Worm (Caenorhabditis elegans) whole organism, midembryonic: ENCODE results near the gene lgc-56.
A peak's percentile ranks its signal among the peaks of the same experiment; 100 is the strongest.

Source experiments
- T22C8.4 ChIP-seq: fragments of 200-800 bp; sonication (Bioruptor generic); IDR thresholded peaks from 2 replicates; pipeline ENCODE4 v1.3.6; 2022; ENCODE audit warnings: missing genetic modification characterization, missing compliant biosample characterization
- cog-1 ChIP-seq: sonication (generic microtip); optimal IDR thresholded peaks from 2 replicates; lab custom pipeline; 2016; ENCODE audit warnings: missing genetic modification characterization, missing compliant biosample characterization
- flt-1 ChIP-seq: fragments of 200-800 bp; sonication (Bioruptor generic); IDR thresholded peaks from 2 replicates; pipeline ENCODE4 v1.3.6; 2022; ENCODE audit warnings: missing genetic modification characterization, missing compliant biosample characterization
- klf-2 ChIP-seq: fragments of 200-800 bp; sonication (Bioruptor generic); conservative IDR thresholded peaks from 2 replicates; pipeline ENCODE4 v1.3.6; 2022; ENCODE audit warnings: missing genetic modification reagents, missing genetic modification characterization, missing compliant biosample characterization
- med-1 ChIP-seq: sonication (generic microtip); optimal IDR thresholded peaks from 2 replicates; lab custom pipeline; 2017; ENCODE audit warnings: missing genetic modification characterization, mild to moderate bottlenecking, missing compliant biosample characterization, antibody characterized with exemption, missing genetic modification reagents; ENCODE audit not compliant: insufficient read depth
- ref-1 ChIP-seq: fragments of 200-800 bp; sonication (Bioruptor generic); conservative IDR thresholded peaks from 2 replicates; pipeline ENCODE4 v1.3.6; 2022; ENCODE audit warnings: missing genetic modification reagents, missing genetic modification characterization, missing compliant biosample characterization
- tab-1 ChIP-seq: fragments of 200-800 bp; sonication (Bioruptor generic); IDR thresholded peaks from 2 replicates; pipeline ENCODE4 v1.3.6; 2022; ENCODE audit warnings: missing genetic modification characterization, missing compliant biosample characterization
- ztf-23 ChIP-seq: fragments of 200-800 bp; sonication (Bioruptor generic); IDR thresholded peaks from 2 replicates; pipeline ENCODE4 v1.3.6; 2022; ENCODE audit warnings: missing genetic modification reagents, missing genetic modification characterization, missing compliant biosample characterization
- ztf-29 ChIP-seq: fragments of 200-800 bp; sonication (Bioruptor generic); IDR thresholded peaks from 2 replicates; pipeline ENCODE4 v1.3.6; 2022; ENCODE audit warnings: missing genetic modification reagents, missing genetic modification characterization, missing compliant biosample characterization

The lgc-56 gene

DNA sequence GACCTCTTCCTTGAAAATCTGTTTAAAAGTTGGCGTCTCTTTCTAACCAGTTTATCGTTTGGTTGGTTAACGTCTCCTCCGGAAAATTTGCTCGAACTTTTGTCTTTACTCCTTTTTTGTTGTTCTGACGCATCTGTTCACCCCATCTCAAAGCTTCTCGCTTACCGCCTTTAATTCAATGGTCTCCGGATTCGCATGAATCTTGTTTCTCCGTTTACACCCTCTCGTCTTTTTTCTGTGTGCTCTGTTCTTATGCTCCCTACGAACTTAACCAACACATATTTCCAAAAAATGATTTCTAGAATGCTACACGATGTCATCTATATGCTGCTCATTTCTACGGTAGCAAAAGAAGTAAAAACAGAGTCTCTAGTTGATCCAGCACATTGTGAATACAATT lies at the start of gene lgc-56:
Gene lgc-56 (plus strand): TSS at position 301 of the 400 bp plus-strand sequence.
- no peak for TF ChIP-seq T22C8.4 (GFP tag; lab: Robert Waterston, UW)
- no peak for TF ChIP-seq ztf-29 (GFP tag; lab: Robert Waterston, UW)
- no peak for TF ChIP-seq flt-1 (GFP tag; lab: Robert Waterston, UW)
- no peak for TF ChIP-seq ref-1 (GFP tag; lab: Robert Waterston, UW)
- TF ChIP-seq med-1: no peak
- no peak for TF ChIP-seq ztf-23 (GFP tag; lab: Robert Waterston, UW)
- TF ChIP-seq tab-1 (GFP tag; lab: Robert Waterston, UW): no peak
- TF ChIP-seq klf-2: no peak
- TF ChIP-seq cog-1 (tag; lab: Kevin White, UChicago): no peak

DNA sequence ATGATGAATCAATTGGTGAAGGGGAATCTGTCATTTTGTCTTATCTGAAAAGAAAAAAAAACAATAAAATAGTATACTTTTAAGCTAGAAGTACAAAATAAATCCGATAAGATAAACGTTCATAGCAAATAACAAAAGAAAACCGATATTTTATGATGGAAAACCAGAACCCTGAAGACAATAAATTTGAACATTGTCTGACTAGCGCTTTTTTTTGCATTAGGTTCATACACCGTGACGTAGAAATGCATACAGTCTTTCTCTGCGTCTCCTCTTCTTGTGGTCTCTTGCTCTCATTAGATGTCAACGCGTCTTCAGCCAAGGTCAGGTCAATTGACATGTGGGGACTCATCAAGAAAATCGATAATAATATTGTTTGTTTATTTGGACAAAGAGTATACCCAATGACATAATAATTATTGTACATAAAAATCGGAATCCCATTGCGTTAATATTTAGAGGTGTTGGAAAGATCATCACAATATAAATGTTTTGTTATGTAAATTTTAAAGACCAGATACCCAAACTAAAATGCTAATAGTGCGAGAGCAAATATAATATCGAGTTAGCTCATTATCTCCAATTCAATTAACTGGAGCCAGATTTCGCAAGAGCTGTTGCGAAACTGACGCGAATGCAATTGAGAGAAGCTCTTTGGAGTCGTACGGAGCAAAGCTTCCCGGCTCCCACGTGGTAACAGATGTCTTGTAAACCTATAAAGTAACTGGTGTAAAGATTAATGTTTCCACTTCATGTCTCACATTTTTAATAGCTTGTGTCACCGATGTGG lies 48.9 kb upstream of the lgc-56 start, which contains the start of gene dsh-2:
Gene dsh-2 (minus strand): TSS at position 51 of the 790 bp plus-strand sequence.
- TF ChIP-seq T22C8.4 (GFP tag; lab: Robert Waterston, UW) (peak; percentile 63; the same call in 1 of the 2 replicates), klf-2 (no peak)

DNA sequence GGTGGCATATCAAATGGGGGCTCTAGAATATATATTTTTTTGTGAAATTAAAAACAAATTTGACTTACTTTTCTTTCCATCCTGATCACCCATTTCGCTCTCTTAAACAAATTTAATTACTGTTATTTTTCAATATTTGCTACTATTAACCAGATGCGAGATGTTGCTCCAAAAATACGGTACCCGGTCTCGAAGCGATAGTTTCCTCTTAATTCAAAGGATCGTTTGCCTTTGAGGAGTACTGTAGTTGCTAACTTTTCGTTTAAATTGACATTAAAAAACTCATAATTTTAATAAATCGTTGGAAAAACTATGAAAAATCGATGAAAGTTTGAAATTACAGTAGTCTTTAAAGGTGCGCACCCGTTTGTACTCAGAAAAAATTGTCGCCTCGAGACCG lies 46.8 kb upstream of the lgc-56 start, which contains the start of gene C04G6.4:
Gene C04G6.4 (minus strand): TSS at position 101 of the 400 bp plus-strand sequence.
- TF ChIP-seq tab-1 (GFP tag; lab: Robert Waterston, UW): no peak
- TF ChIP-seq ref-1 (GFP tag; lab: Robert Waterston, UW): no peak
- TF ChIP-seq ztf-29 (GFP tag; lab: Robert Waterston, UW): no peak
- TF ChIP-seq med-1: no peak
- no peak for TF ChIP-seq ztf-23 (GFP tag; lab: Robert Waterston, UW)
- TF ChIP-seq flt-1 (GFP tag; lab: Robert Waterston, UW): no peak
- TF ChIP-seq klf-2: no peak
- TF ChIP-seq T22C8.4 (GFP tag; lab: Robert Waterston, UW): no peak
- TF ChIP-seq cog-1 (tag; lab: Kevin White, UChicago): no peak

ce11 chrII:5084225-5084624 lies 46.0 kb upstream of the lgc-56 start:
- no peak for TF ChIP-seq T22C8.4 (GFP tag; lab: Robert Waterston, UW)
- no peak for TF ChIP-seq flt-1 (GFP tag; lab: Robert Waterston, UW)
- TF ChIP-seq cog-1 (tag; lab: Kevin White, UChicago): no peak
- TF ChIP-seq ztf-23 (GFP tag; lab: Robert Waterston, UW): no peak
- no peak for TF ChIP-seq ref-1 (GFP tag; lab: Robert Waterston, UW)
- no peak for TF ChIP-seq klf-2
- no peak for TF ChIP-seq ztf-29 (GFP tag; lab: Robert Waterston, UW)
- TF ChIP-seq med-1: no peak
- no peak for TF ChIP-seq tab-1 (GFP tag; lab: Robert Waterston, UW)

ce11 chrII:5085450-5085849 lies 44.7 kb upstream of the lgc-56 start, which contains the start of gene txt-9:
Gene txt-9, plus strand, starts transcription at chrII:5085785.
- no peak for TF ChIP-seq ztf-23 (GFP tag; lab: Robert Waterston, UW)

- TF ChIP-seq ref-1 (GFP tag; lab: Robert Waterston, UW) (no peak), cog-1 (tag; lab: Kevin White, UChicago) (no peak), flt-1 (GFP tag; lab: Robert Waterston, UW) (no peak), med-1 (no peak), ztf-29 (GFP tag; lab: Robert Waterston, UW) (no peak), ztf-23 (GFP tag; lab: Robert Waterston, UW) (no peak), tab-1 (GFP tag; lab: Robert Waterston, UW) (no peak), T22C8.4 (GFP tag; lab: Robert Waterston, UW) (no peak), klf-2 (no peak)
These were observed 44.0 kb upstream of the lgc-56 start for ce11 chrII:5086143-5086542.

- TF ChIP-seq T22C8.4 (GFP tag; lab: Robert Waterston, UW): no peak
- TF ChIP-seq klf-2: no peak
- no peak for TF ChIP-seq tab-1 (GFP tag; lab: Robert Waterston, UW)
- TF ChIP-seq ztf-23 (GFP tag; lab: Robert Waterston, UW): no peak
- TF ChIP-seq ztf-29 (GFP tag; lab: Robert Waterston, UW): no peak
- no peak for TF ChIP-seq med-1
- TF ChIP-seq ref-1 (GFP tag; lab: Robert Waterston, UW): no peak
These were observed 38.4 kb upstream of the lgc-56 start, which contains the start of gene pld-1 for ce11 chrII:5091640-5092243. Gene pld-1, minus strand, starts transcription at chrII:5091690.

DNA sequence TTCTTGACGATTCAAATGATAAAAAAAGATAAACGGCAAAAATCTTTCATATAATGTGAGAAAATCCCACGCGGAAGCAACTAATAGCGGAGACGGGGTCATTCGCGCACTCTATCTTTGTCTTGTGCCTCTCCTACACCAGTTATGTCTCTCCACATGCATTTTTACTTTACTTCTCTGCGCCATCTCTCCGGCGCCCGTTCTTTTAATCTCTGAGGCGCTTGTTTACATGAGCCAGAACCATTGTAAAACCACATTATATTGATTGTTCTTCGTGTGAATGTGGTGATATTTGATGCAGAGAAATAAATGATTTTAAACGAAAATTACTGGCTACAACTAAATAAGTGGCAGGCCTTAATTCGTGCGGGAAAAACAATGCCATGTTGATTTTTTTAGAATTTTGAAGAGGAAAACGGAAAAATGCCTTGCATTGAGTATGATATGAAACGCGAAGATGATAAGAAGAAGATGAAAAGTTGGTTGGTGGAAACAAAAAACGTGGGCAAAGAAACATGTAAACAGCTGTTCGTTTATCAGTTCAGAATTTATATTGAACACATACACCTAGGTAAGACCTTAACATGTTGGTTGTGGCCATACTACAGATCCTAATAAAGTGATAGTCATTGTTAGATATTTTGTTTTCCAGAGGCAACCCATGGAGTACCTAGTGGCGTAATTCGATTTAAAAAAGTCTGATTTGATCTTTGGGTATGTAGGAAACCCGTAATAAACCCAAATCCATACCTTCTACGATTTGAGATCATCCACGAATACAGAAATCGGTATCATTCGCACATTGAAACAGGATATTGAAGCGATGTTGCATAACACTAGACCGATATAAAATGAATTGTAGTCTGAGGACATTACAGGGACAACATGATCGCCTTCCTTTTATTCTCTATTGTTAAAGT lies 37.6 kb upstream of the lgc-56 start, which contains the start of gene C04G6.2:
Gene C04G6.2 (plus strand): TSS at position 870 of the 920 bp plus-strand sequence.
- peak; percentile 82 for TF ChIP-seq cog-1 (tag; lab: Kevin White, UChicago)
- no peak for TF ChIP-seq klf-2
- TF ChIP-seq flt-1 (GFP tag; lab: Robert Waterston, UW): no peak
- no peak for TF ChIP-seq ztf-23 (GFP tag; lab: Robert Waterston, UW)
- no peak for TF ChIP-seq med-1
- TF ChIP-seq ref-1 (GFP tag; lab: Robert Waterston, UW): no peak
- no peak for TF ChIP-seq T22C8.4 (GFP tag; lab: Robert Waterston, UW)

DNA sequence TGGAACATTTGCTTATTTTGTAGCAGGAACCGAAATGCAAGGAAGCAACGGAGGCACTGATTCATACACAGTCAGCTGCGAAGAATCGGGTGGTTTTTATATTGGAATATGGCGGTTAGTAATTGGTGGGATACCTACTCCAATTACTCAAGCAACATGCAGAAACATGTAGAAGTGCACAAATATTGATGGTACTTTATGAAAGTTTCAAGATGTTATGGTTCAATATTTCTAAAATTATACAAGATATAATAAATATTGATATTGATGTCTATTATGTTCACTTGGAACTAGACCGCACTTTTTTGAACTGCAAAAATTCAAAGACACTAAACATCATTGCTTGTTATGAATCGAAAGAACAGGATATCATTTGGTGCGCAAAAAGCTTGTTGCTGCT lies 36.2 kb upstream of the lgc-56 start, which contains the start of gene C04G6.13:
Gene C04G6.13 (plus strand): TSS at position 301 of the 400 bp plus-strand sequence.
- TF ChIP-seq tab-1 (GFP tag; lab: Robert Waterston, UW) (no peak), klf-2 (no peak), med-1 (no peak), T22C8.4 (GFP tag; lab: Robert Waterston, UW) (no peak), cog-1 (tag; lab: Kevin White, UChicago) (no peak), flt-1 (GFP tag; lab: Robert Waterston, UW) (no peak), ztf-29 (GFP tag; lab: Robert Waterston, UW) (no peak), ztf-23 (GFP tag; lab: Robert Waterston, UW) (no peak), ref-1 (GFP tag; lab: Robert Waterston, UW) (no peak)
